Worm (Caenorhabditis elegans) whole organism, L4/young adult: ENCODE measurements around the gene ZK1290.10.

Experiments used
- W03F9.2 ChIP-seq: fragments of 150-350 bp; optimal IDR thresholded peaks from 2 replicates; lab custom pipeline; 2014; ENCODE audit warnings: missing biosample characterization, missing genetic modification characterization
- dao-5 ChIP-seq: sonication (generic microtip); optimal IDR thresholded peaks from 2 replicates; lab custom pipeline; 2016; ENCODE audit warnings: missing genotype, missing genetic modification characterization, moderate library complexity, missing compliant biosample characterization
- him-1 ChIP-seq: sonication (generic microtip); optimal IDR thresholded peaks from 2 replicates; lab custom pipeline; 2016; ENCODE audit warnings: missing genotype, missing genetic modification reagents, missing genetic modification characterization, missing compliant biosample characterization

The ZK1290.10 gene

ce11 chrII:7560844-7561243 lies 7.1 kb upstream of the ZK1290.10 start:
- TF ChIP-seq W03F9.2 (tag; lab: Kevin White, UChicago) (no peak), dao-5 (no peak), him-1 (tag; lab: Kevin White, UChicago) (no peak)

DNA sequence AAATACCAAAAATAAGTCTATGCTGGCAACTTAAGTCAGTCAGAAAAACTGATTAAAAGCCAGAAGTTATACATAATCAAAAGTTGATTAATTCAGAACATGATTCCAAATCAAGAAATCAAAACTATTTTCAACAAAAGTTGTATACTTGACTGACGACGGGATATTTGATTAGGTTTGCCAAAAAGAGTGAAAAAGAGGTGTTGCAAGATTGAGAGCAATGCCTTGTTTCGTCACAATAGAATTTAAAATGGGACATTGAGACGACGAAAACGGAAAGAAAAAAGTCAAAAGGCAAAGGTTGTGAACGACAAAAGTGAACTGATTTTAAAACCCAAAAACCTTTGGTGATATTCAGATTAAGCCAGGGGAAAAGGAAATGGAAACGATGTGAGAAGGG lies 5.2 kb upstream of the ZK1290.10 start:
- TF ChIP-seq W03F9.2 (tag; lab: Kevin White, UChicago): no peak

DNA sequence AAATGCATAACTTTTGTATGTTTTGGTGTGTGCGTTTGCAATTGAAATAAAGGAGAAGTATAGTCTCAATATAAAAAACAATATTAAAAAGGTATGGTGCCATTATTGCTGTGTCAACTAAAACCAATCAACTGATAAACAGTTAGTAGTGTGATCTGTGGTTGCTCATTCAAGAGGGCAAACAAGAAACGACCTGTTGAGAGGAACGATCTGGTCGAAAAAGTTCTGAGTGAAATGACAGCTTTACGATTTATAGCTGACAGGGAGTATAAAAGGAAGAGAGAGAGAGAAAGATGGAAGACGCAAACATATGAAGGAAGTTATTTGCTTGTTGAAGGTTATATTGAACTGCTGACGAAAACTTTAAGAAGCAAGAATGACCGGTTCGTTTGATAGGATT lies 4.3 kb upstream of the ZK1290.10 start:
- TF ChIP-seq him-1 (tag; lab: Kevin White, UChicago): no peak

ce11 chrII:7555454-7555853 lies 1.7 kb upstream of the ZK1290.10 start, which contains the start of gene ZK1290.14:
ZK1290.14 (minus strand) TSS chrII:7555592.
- TF ChIP-seq him-1 (tag; lab: Kevin White, UChicago) (no peak), W03F9.2 (tag; lab: Kevin White, UChicago) (no peak), dao-5 (no peak)

ce11 chrII:7554716-7555247 lies 1.1 kb upstream of the ZK1290.10 start:
- TF ChIP-seq W03F9.2 (tag; lab: Kevin White, UChicago) (peak; percentile 11), him-1 (tag; lab: Kevin White, UChicago) (no peak)

ce11 chrII:7549035-7549434 lies 4.7 kb downstream of the ZK1290.10 start, which contains the start of gene tph-1:
tph-1 (plus strand) TSS chrII:7549335.
- TF ChIP-seq dao-5 (no peak), him-1 (tag; lab: Kevin White, UChicago) (no peak), W03F9.2 (tag; lab: Kevin White, UChicago) (no peak)

DNA sequence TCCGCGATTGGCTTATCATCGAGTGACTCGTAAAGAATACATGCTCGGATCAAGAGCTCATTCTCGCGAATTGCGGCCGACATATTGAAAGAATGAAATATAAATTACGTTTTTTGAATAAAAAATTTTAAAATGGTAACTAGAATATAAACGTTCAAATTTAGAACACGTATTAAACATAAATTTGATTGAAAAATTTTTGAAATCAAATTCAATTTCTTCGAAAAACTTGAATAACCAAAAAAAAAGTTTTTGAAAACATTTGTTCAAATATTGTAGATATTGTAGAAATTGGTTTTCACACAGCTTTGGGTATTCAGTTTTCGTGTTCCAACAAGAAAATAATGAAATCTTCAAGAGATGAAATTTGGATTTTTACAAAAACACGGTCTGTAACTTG lies 5.7 kb downstream of the ZK1290.10 start, which contains the start of gene fbxa-224:
Gene fbxa-224, minus strand, starts transcription at position 101 of the 400 bp plus-strand sequence.
- TF ChIP-seq dao-5 (no peak), W03F9.2 (tag; lab: Kevin White, UChicago) (no peak), him-1 (tag; lab: Kevin White, UChicago) (no peak)

DNA sequence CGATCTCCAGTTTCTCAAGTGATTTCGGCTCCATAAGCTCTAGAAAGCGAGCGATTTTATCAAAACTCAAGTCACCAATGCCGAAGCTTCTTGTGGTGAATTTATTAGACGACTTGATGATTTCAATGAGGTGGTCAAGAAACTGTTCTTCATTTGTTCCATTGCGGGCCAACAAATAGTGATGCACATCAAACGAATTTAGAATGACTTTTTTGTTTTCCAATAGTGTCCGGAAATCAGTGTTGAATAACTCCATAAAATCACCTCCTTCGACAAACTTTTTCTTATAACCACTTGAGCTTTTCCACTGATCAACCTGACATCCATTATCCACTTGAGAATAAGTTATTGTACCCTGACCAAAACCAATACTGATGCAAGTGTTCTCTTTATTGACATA lies 6.4 kb downstream of the ZK1290.10 start:
- TF ChIP-seq W03F9.2 (tag; lab: Kevin White, UChicago) (no peak), dao-5 (no peak), him-1 (tag; lab: Kevin White, UChicago) (no peak)

- no peak for TF ChIP-seq dao-5
- no peak for TF ChIP-seq W03F9.2 (tag; lab: Kevin White, UChicago)
- TF ChIP-seq him-1 (tag; lab: Kevin White, UChicago): no peak
These were observed 8.3 kb downstream of the ZK1290.10 start for ce11 chrII:7545364-7545763.

DNA sequence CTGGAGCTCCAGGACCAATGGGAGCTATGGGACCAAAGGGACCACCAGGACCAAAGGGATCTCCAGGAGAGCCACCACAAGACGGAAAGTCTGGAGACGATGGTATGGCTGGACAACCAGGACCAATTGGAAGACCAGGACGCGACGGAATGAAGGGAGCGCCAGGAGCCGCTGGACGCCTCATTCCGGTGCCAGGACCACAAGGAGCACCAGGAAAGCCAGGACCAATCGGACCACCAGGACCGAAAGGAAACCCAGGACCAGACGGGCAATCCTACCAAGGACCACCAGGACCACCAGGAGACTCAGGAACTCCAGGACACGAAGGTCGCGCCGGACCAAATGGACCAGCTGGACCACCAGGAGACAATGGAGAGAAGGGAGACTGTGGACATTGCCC lies 8.9 kb downstream of the ZK1290.10 start:
- TF ChIP-seq him-1 (tag; lab: Kevin White, UChicago) (no peak), dao-5 (no peak), W03F9.2 (tag; lab: Kevin White, UChicago) (no peak)

ce11 chrII:7543808-7544207 lies 9.9 kb downstream of the ZK1290.10 start, which contains the start of gene rol-8:
rol-8 (plus strand) TSS chrII:7544108.
- no peak for TF ChIP-seq him-1 (tag; lab: Kevin White, UChicago)
- TF ChIP-seq W03F9.2 (tag; lab: Kevin White, UChicago): no peak
- no peak for TF ChIP-seq dao-5

- TF ChIP-seq W03F9.2 (tag; lab: Kevin White, UChicago): no peak
- no peak for TF ChIP-seq him-1 (tag; lab: Kevin White, UChicago)
- TF ChIP-seq dao-5: no peak
These were observed 10.8 kb downstream of the ZK1290.10 start for ce11 chrII:7542952-7543351.

DNA sequence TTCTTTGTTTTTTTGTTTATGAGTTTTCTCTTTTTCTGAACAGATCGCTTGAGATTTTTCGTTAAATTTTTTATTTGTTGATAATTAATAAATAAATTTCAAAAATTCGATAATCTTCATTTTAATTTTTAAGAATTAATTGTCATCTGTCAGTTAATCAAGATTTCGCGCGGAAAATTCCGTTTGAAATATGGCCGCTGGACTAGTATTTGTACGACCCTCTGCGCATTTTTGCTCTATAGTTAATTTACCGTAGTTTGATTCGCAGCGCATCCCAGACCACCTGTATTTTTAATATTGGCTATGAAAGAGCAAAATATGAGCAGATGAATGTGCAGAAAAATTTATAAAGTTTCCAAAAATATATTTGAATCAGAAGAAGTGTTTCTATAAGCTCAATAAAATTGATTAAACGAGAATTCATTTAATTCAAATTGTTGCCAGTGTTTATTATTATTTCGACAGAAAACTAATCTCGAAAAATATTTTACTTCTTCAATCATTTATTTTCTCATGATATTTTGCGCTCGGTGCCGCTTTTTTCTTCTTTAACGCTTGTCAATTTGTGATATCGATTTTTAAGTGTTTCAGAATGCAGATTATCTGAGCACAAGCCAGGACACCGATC lies 16.0 kb downstream of the ZK1290.10 start, which contains the start of gene nfi-1:
Gene nfi-1, plus strand, starts transcription at position 578 of the 628 bp plus-strand sequence.
- TF ChIP-seq dao-5 (no peak), him-1 (tag; lab: Kevin White, UChicago) (no peak), W03F9.2 (tag; lab: Kevin White, UChicago) (no peak)

DNA sequence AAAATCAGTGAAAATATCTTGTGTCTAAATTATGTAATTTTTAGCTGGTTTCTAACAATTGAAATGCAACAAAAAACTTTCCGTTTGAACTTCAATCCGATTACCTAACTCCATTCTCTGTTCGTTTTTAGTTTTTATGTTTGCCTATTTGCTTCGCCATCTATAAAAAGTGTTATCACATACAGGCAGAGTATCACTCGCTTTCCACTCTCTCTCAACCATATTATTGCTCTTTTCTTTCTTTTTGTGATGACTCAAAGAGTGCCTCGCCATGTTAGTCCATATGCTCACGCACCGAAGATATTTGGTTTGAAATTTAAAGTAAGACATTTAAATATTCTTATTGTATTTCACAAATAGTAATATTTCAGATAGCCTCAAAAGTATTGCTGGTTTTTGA lies 18.8 kb downstream of the ZK1290.10 start, which contains the start of gene ZK1290.13:
Gene ZK1290.13, plus strand, starts transcription at position 73 of the 400 bp plus-strand sequence.
- TF ChIP-seq W03F9.2 (tag; lab: Kevin White, UChicago) (no peak), him-1 (tag; lab: Kevin White, UChicago) (no peak), dao-5 (no peak)

- no peak for TF ChIP-seq W03F9.2 (tag; lab: Kevin White, UChicago)
These were observed 19.3 kb downstream of the ZK1290.10 start, which contains the start of gene wrt-10 for ce11 chrII:7534369-7534768. wrt-10 (minus strand) TSS chrII:7534563.
